Worm (Caenorhabditis elegans): Measurements from ENCODE around the gene T23G7.2.
A peak's percentile ranks its signal among the peaks of the same experiment; 100 is the strongest.

The T23G7.2 gene

ce11 chrII:9128132-9128531 is 44.6 kb downstream of the T23G7.2 start (continued):
- TF ChIP-seq unc-86 (tag; optimal IDR thresholded peaks at IDR 0.05) (no peak), isw-1 (GFP tag; IDR thresholded peaks at IDR 0.05) (no peak), nhr-71 (tag; optimal IDR thresholded peaks at IDR 0.05) (peak; percentile 32), ceh-82 (tag; optimal IDR thresholded peaks at IDR 0.05) (peak in 1 of 3 experiments; percentile 22), pax-3 (tag; optimal IDR thresholded peaks at IDR 0.05) (no peak), Y116A8C.19 (tag; optimal IDR thresholded peaks at IDR 0.05; ENCODE audit: borderline replicate concordance) (no peak), zag-1 (tag; optimal IDR thresholded peaks at IDR 0.05) (no peak), nhr-20 (tag; optimal IDR thresholded peaks at IDR 0.05) (peak; percentile 39), nhr-76 (tag; optimal IDR thresholded peaks at IDR 0.05) (no peak), elt-2 (tag; optimal IDR thresholded peaks at IDR 0.05) (peak; percentile 79), ets-5 (GFP tag; IDR thresholded peaks at IDR 0.05) (no peak), fkh-4 (tag; optimal IDR thresholded peaks at IDR 0.05; ENCODE audit: borderline replicate concordance) (no peak), lin-13 (GFP tag; optimal IDR thresholded peaks at IDR 0.05) (no peak), unc-30 (tag; optimal IDR thresholded peaks at IDR 0.05) (no peak), hpl-2 (GFP tag; optimal IDR thresholded peaks at IDR 0.05) (no peak), grh-1 (GFP tag; IDR thresholded peaks at IDR 0.05) (peak; percentile 50), ces-1 (GFP tag; optimal IDR thresholded peaks at IDR 0.05) (no peak), lin-39 (tag; optimal IDR thresholded peaks at IDR 0.05) (no peak), sox-4 (tag; optimal IDR thresholded peaks at IDR 0.05) (no peak), mep-1 (tag; optimal IDR thresholded peaks at IDR 0.05) (peak; percentile 68), lin-14 (GFP tag; optimal IDR thresholded peaks at IDR 0.05) (peak; percentile 48), sptf-1 (tag; optimal IDR thresholded peaks at IDR 0.05) (no peak), ceh-8 (GFP tag; optimal IDR thresholded peaks at IDR 0.05) (no peak), nhr-28 (tag; optimal IDR thresholded peaks at IDR 0.05) (no peak), mdl-1 (tag; optimal IDR thresholded peaks at IDR 0.05) (peak in 1 of 2 experiments; percentile 2), dsc-1 (tag; optimal IDR thresholded peaks at IDR 0.05) (no peak), aly-2 (tag; optimal IDR thresholded peaks at IDR 0.05) (no peak), hlh-4 (tag; optimal IDR thresholded peaks at IDR 0.05) (no peak), jun-1 (tag; optimal IDR thresholded peaks at IDR 0.05) (no peak), unc-98 (GFP tag; IDR thresholded peaks at IDR 0.05) (no peak), ceh-63 (GFP tag; optimal IDR thresholded peaks at IDR 0.05) (no peak), skn-1 (tag; optimal IDR thresholded peaks at IDR 0.05) (peak; percentile 80), ceh-90 (tag; optimal IDR thresholded peaks at IDR 0.05) (no peak), C04F5.9 (tag; optimal IDR thresholded peaks at IDR 0.05) (no peak), nhr-77 (tag; optimal IDR thresholded peaks at IDR 0.05) (peak; percentile 27), pag-3 (tag; optimal IDR thresholded peaks at IDR 0.05; ENCODE audit: borderline replicate concordance, insufficient read depth) (no peak), fkh-8 (tag; optimal IDR thresholded peaks at IDR 0.05) (no peak), irx-1 (tag; optimal IDR thresholded peaks at IDR 0.05) (no peak), lsy-2 (tag; optimal IDR thresholded peaks at IDR 0.05) (peak in 1 of 2 experiments; percentile 36), mab-9 (GFP tag; IDR thresholded peaks at IDR 0.05) (no peak), efl-1 (optimal IDR thresholded peaks at IDR 0.05) (peak in 1 of 2 experiments; percentile 25), efl-1 (GFP tag; optimal IDR thresholded peaks at IDR 0.05 in 1 of 2) (peak in 1 of 2 experiments; percentile 0), xbp-1 (tag; optimal IDR thresholded peaks at IDR 0.05) (no peak), egl-27 (tag; optimal IDR thresholded peaks at IDR 0.05) (no peak), egl-13 (tag; optimal IDR thresholded peaks at IDR 0.05) (no peak), alr-1 (tag; optimal IDR thresholded peaks at IDR 0.05; ENCODE audit: borderline replicate concordance) (no peak), hlh-17 (GFP tag; optimal IDR thresholded peaks at IDR 0.05; ENCODE audit: borderline replicate concordance) (no peak), ceh-88 (GFP tag; IDR thresholded peaks at IDR 0.05) (no peak), efl-3 (GFP tag; optimal IDR thresholded peaks at IDR 0.05) (no peak)

Measured in whole organism, L1 larva.